Fruit fly (Drosophila melanogaster): Measurements from ENCODE around the gene Hsp67Bc.
A peak's percentile ranks its signal among the peaks of the same experiment; 100 is the strongest.

The Hsp67Bc gene

DNA sequence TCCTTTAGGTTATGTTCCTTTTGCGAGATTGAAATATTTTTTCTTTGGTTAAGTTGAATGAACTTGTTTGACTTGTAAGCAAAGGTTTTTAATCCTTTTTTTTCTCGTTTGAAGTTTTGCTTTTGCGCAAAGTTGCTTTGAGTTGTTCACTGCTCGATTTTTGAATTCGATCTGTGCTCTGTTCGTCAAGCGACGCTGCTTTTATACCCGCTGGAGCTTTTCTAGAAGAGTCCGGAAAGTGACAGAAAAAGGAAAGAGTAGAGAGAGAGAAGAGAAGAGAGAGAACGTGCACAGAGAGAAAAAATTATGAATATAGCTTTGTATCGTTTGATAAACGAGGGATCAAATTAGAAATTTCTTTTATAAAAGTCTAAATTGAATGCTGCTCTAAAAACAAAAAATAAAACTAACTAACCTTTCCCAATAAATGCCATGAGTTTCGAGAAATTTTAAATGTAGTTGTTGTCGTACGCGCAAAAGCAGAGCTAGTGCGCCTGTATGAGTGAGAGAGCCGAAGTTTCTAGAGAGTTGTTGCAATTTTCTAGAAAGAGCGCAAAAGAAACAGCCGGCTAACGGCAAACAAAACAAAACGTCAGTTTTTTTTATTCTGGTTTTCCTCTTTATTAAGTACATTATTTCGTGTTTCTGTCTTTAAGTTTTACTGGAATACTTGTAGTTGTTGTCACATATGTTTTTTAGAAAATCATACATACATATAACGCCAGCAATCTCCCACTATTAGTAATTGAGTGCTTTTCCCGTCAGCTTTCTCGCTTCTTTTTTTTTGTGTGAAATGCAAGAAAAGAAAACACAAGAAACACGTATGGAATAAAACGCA is 5.1 kb upstream of the Hsp67Bc start, which contains the start of gene Hsp26 (continued):
- TF ChIP-seq gro (GFP tag; optimal IDR thresholded peaks at IDR 0.05) = peak; percentile 80
- peak; percentile 74 for TF ChIP-seq CG18619 (GFP tag; optimal IDR thresholded peaks at IDR 0.05)
- peak; percentile 90 for TF ChIP-seq CG12391 (tag; optimal IDR thresholded peaks at IDR 0.05)
- TF ChIP-seq Jarid2 (GFP tag; optimal IDR thresholded peaks at IDR 0.05) = peak; percentile 75
- no peak for TF ChIP-seq CG14965 (GFP tag; optimal IDR thresholded peaks at IDR 0.05; ENCODE audit: borderline replicate concordance)
- peak; percentile 90 for TF ChIP-seq PHDP (tag; optimal IDR thresholded peaks at IDR 0.05)
- TF ChIP-seq unpg (GFP tag; optimal IDR thresholded peaks at IDR 0.05) = peak; percentile 91
- no peak for TF ChIP-seq tna (GFP tag; IDR thresholded peaks at IDR 0.05; ENCODE audit: partially characterized antibody)
- no peak for TF ChIP-seq Lpt (GFP tag; optimal IDR thresholded peaks at IDR 0.05)
- no peak for TF ChIP-seq abd-A (tag; optimal IDR thresholded peaks at IDR 0.05)
- TF ChIP-seq Optix (GFP tag; IDR thresholded peaks at IDR 0.05) = peak; percentile 23; the same call in 1 of the 3 replicates
- TF ChIP-seq CG8359 (GFP tag; optimal IDR thresholded peaks at IDR 0.05; ENCODE audit: borderline replicate concordance) = peak; percentile 34
- TF ChIP-seq CG43689 (GFP tag; IDR thresholded peaks at IDR 0.05) = peak; percentile 71
- peak; percentile 77 for TF ChIP-seq CG12942 (GFP tag; optimal IDR thresholded peaks at IDR 0.05)
- TF ChIP-seq CG4730 (GFP tag; IDR thresholded peaks at IDR 0.05) = peak; percentile 65
- TF ChIP-seq CG8290 (GFP tag; optimal IDR thresholded peaks at IDR 0.05) = peak; percentile 72
- peak in 1 of 2 experiments; percentile 24 for TF ChIP-seq CG8290 (tag; optimal IDR thresholded peaks at IDR 0.05)
- peak; percentile 87 for TF ChIP-seq Camta (GFP tag; optimal IDR thresholded peaks at IDR 0.05)
- TF ChIP-seq Tbp (GFP tag; optimal IDR thresholded peaks at IDR 0.05) = no peak
- TF ChIP-seq CG13424 (tag; optimal IDR thresholded peaks at IDR 0.05) = peak; percentile 87
- no peak for TF ChIP-seq exex (tag; optimal IDR thresholded peaks at IDR 0.05)
- TF ChIP-seq CG12744 (GFP tag; optimal IDR thresholded peaks at IDR 0.05) = peak; percentile 58
- peak; percentile 73 for TF ChIP-seq CG2875 (GFP tag; optimal IDR thresholded peaks at IDR 0.05)
- TF ChIP-seq CG8944 (GFP tag; optimal IDR thresholded peaks at IDR 0.05) = peak; percentile 82
- peak; percentile 81 for TF ChIP-seq kay (GFP tag; optimal IDR thresholded peaks at IDR 0.05)
- peak; percentile 85 for TF ChIP-seq CG17385 (GFP tag; optimal IDR thresholded peaks at IDR 0.05)
- peak; percentile 74 to 93 for TF ChIP-seq bsh (GFP tag; optimal IDR thresholded peaks at IDR 0.05)
- TF ChIP-seq D19A (tag; optimal IDR thresholded peaks at IDR 0.05) = peak; percentile 77
- peak; percentile 13 for TF ChIP-seq CG4328 (GFP tag; optimal IDR thresholded peaks at IDR 0.05)
- peak; percentile 74 for TF ChIP-seq CG9437 (GFP tag; optimal IDR thresholded peaks at IDR 0.05)
- peak; percentile 85 for TF ChIP-seq dmrt99B (tag; optimal IDR thresholded peaks at IDR 0.05)
- peak; percentile 81 for TF ChIP-seq CG1529 (GFP tag; optimal IDR thresholded peaks at IDR 0.05)
- TF ChIP-seq ken (GFP tag; IDR thresholded peaks at IDR 0.05) = peak; percentile 85
- peak; percentile 80 for TF ChIP-seq Meics (GFP tag; optimal IDR thresholded peaks at IDR 0.05)
- TF ChIP-seq NfI (GFP tag; optimal IDR thresholded peaks at IDR 0.05) = peak; percentile 77
- no peak for TF ChIP-seq CG4282 (GFP tag; optimal IDR thresholded peaks at IDR 0.05)
- TF ChIP-seq crol (GFP tag; IDR thresholded peaks at IDR 0.05) = no peak
- TF ChIP-seq Awh (GFP tag; IDR thresholded peaks at IDR 0.05) = peak; percentile 75
- peak; percentile 80 for TF ChIP-seq CG2202 (tag; optimal IDR thresholded peaks at IDR 0.05)
- TF ChIP-seq CG4617 (GFP tag; optimal IDR thresholded peaks at IDR 0.05; ENCODE audit: borderline replicate concordance) = peak; percentile 44
- TF ChIP-seq CG7928 (GFP tag; optimal IDR thresholded peaks at IDR 0.05) = peak; percentile 16
- TF ChIP-seq seq (GFP tag; IDR thresholded peaks at IDR 0.05) = peak; percentile 88
- TF ChIP-seq CG18011 (GFP tag; optimal IDR thresholded peaks at IDR 0.05) = peak; percentile 62
- TF ChIP-seq chm (GFP tag; IDR thresholded peaks at IDR 0.05) = peak; percentile 94
- TF ChIP-seq nerfin-2 (GFP tag; IDR thresholded peaks at IDR 0.05; ENCODE audit: partially characterized antibody) = no peak
- TF ChIP-seq CG9932 (GFP tag; IDR thresholded peaks at IDR 0.05) = peak; percentile 61
- peak; percentile 63; the same call in 2 of the 3 replicates for TF ChIP-seq CG2889 (GFP tag; IDR thresholded peaks at IDR 0.05)
- peak; percentile 58 for TF ChIP-seq Dad (GFP tag; optimal IDR thresholded peaks at IDR 0.05)
- no peak for TF ChIP-seq toy (GFP tag; IDR thresholded peaks at IDR 0.05)

Measured in whole organism, embryonic.